Worm (Caenorhabditis elegans): Measurements from ENCODE around the gene C07A9.12.

Gene C07A9.12

ce11 chrIII:9745333-9745897, 18.1 kb upstream of the C07A9.12 start (continued):
- TF ChIP-seq unc-130 (GFP tag; optimal IDR thresholded peaks at IDR 0.05) (no peak), ets-4 (GFP tag; optimal IDR thresholded peaks at IDR 0.05) (no peak), C17E4.6 (GFP tag; IDR thresholded peaks at IDR 0.05) (0 out of 2 replicates have a peak, but pooled peaks have one; percentile 12), Y56A3A.18 (GFP tag; IDR thresholded peaks at IDR 0.05) (no peak), lsl-1 (GFP tag; optimal IDR thresholded peaks at IDR 0.05) (peak; percentile 7), B0035.1 (tag; optimal IDR thresholded peaks at IDR 0.05) (no peak), xnd-1 (tag; optimal IDR thresholded peaks at IDR 0.05) (no peak), ceh-79 (tag; optimal IDR thresholded peaks at IDR 0.05) (no peak), tbp1 (GFP tag; optimal IDR thresholded peaks at IDR 0.05) (peak; percentile 3), hsf-1 (GFP tag; IDR thresholded peaks at IDR 0.05) (peak; percentile 60), ztf-26 (tag; optimal IDR thresholded peaks at IDR 0.05) (no peak), ekl-4 (GFP tag; IDR thresholded peaks at IDR 0.05) (0 out of 2 replicates have a peak, but pooled peaks have one; percentile 54), nhr-179 (tag; optimal IDR thresholded peaks at IDR 0.05) (no peak), ztf-3 (GFP tag; optimal IDR thresholded peaks at IDR 0.05) (no peak), dpff-1 (tag; optimal IDR thresholded peaks at IDR 0.05) (no peak), tlf-1 (GFP tag; optimal IDR thresholded peaks at IDR 0.05) (no peak), F57C9.4 (tag; optimal IDR thresholded peaks at IDR 0.05) (no peak), dpl-1 (GFP tag; optimal IDR thresholded peaks at IDR 0.05) (no peak), T07F8.4 (tag; optimal IDR thresholded peaks at IDR 0.05) (no peak), B0019.2 (GFP tag; conservative IDR thresholded peaks at IDR 0.05) (no peak), cebp-2 (GFP tag; IDR thresholded peaks at IDR 0.05) (no peak), F10E7.11 (tag; optimal IDR thresholded peaks at IDR 0.05) (no peak), attf-5 (GFP tag; optimal IDR thresholded peaks at IDR 0.05) (no peak), ztf-25 (GFP tag; IDR thresholded peaks at IDR 0.05) (no peak), zim-3 (tag; optimal IDR thresholded peaks at IDR 0.05) (no peak), mel-28 (tag; optimal IDR thresholded peaks at IDR 0.05; ENCODE audit: borderline replicate concordance) (no peak), madf-10 (tag; optimal IDR thresholded peaks at IDR 0.05) (no peak), B0261.1 (tag; optimal IDR thresholded peaks at IDR 0.05) (no peak), pbrm-1 (GFP tag; IDR thresholded peaks at IDR 0.05) (no peak), mcd-1 (GFP tag; IDR thresholded peaks at IDR 0.05) (0 out of 2 replicates have a peak, but pooled peaks have one; percentile 17), aptf-3 (GFP tag; IDR thresholded peaks at IDR 0.05) (no peak), chd-7 (tag; optimal IDR thresholded peaks at IDR 0.05) (no peak), nfyb-1 (GFP tag; IDR thresholded peaks at IDR 0.05) (no peak), Y53G8AR.9 (GFP tag; conservative IDR thresholded peaks at IDR 0.05) (peak; percentile 72; the same call in 1 of the 2 replicates), attf-3 (GFP tag; conservative IDR thresholded peaks at IDR 0.05) (no peak), F39B2.1 (GFP tag; IDR thresholded peaks at IDR 0.05) (no peak; the same call in 1 of the 2 replicates), fkh-3 (tag; optimal IDR thresholded peaks at IDR 0.05) (no peak), B0336.3 (GFP tag; IDR thresholded peaks at IDR 0.05) (peak; percentile 70), F23B12.7 (tag; optimal IDR thresholded peaks at IDR 0.05; ENCODE audit: insufficient read depth) (no peak), F57A8.1 (GFP tag; optimal IDR thresholded peaks at IDR 0.05) (no peak), ceh-58 (GFP tag; IDR thresholded peaks at IDR 0.05) (0 out of 2 replicates have a peak, but pooled peaks have one; percentile 3), nhr-80 (tag; optimal IDR thresholded peaks at IDR 0.05) (no peak), sea-2 (GFP tag; IDR thresholded peaks at IDR 0.05) (no peak), bed-2 (GFP tag; IDR thresholded peaks at IDR 0.05) (no peak), let-607 (tag; optimal IDR thresholded peaks at IDR 0.05) (no peak), F22D6.2 (tag; optimal IDR thresholded peaks at IDR 0.05) (no peak), ztf-18 (tag; optimal IDR thresholded peaks at IDR 0.05) (peak; percentile 37), K11D2.4 (GFP tag; IDR thresholded peaks at IDR 0.05) (0 out of 2 replicates have a peak, but pooled peaks have one; percentile 27), let-526 (GFP tag; IDR thresholded peaks at IDR 0.05) (no peak)
